Worm (Caenorhabditis elegans): Measurements from ENCODE around the gene C28A5.2.

Gene C28A5.2

ce11 chrIII:4419117-4419978, 20.0 kb downstream of the C28A5.2 start, which contains the start of the genes R07E5.7 and cku-80:
Gene R07E5.7, minus strand, starts transcription at chrIII:4419167.
Gene cku-80, plus strand, starts transcription at chrIII:4419848.
- TF ChIP-seq hlh-30 (tag; optimal IDR thresholded peaks at IDR 0.05; ENCODE audit: insufficient read depth) (peak; percentile 64), unc-42 (tag; optimal IDR thresholded peaks at IDR 0.05) (peak; percentile 17), npax-4 (tag; optimal IDR thresholded peaks at IDR 0.05) (no peak), elt-2 (tag; optimal IDR thresholded peaks at IDR 0.05) (peak; percentile 39), zip-5 (tag; optimal IDR thresholded peaks at IDR 0.05) (no peak), ceh-34 (tag; optimal IDR thresholded peaks at IDR 0.05) (peak; percentile 20), ceh-31 (tag; optimal IDR thresholded peaks at IDR 0.05) (no peak), tbx-7 (tag; optimal IDR thresholded peaks at IDR 0.05) (no peak), ceh-22 (tag; optimal IDR thresholded peaks at IDR 0.05) (no peak), nfya-1 (tag; optimal IDR thresholded peaks at IDR 0.05) (peak; percentile 53), pat-9 (tag; optimal IDR thresholded peaks at IDR 0.05) (peak; percentile 12)

- no peak for TF ChIP-seq rnt-1 (tag; optimal IDR thresholded peaks at IDR 0.05)
- TF ChIP-seq fax-1 (tag; optimal IDR thresholded peaks at IDR 0.05) = no peak
- TF ChIP-seq sdc-2 (tag; optimal IDR thresholded peaks at IDR 0.05) = no peak
- TF ChIP-seq C38D4.7 (GFP tag; optimal IDR thresholded peaks at IDR 0.05) = no peak
- TF ChIP-seq syd-9 (tag; optimal IDR thresholded peaks at IDR 0.05) = no peak
- no peak for TF ChIP-seq pax-1 (tag; optimal IDR thresholded peaks at IDR 0.05)
- TF ChIP-seq hlh-13 (GFP tag; optimal IDR thresholded peaks at IDR 0.05) = no peak
- TF ChIP-seq ceh-48 (tag; optimal IDR thresholded peaks at IDR 0.05) = no peak
Measured at ce11 chrIII:4417956-4418355, 21.4 kb downstream of the C28A5.2 start, which contains the start of the genes R07E5.19 and pdcd-2. Gene R07E5.19, minus strand, starts transcription at chrIII:4418056. Gene pdcd-2, minus strand, starts transcription at chrIII:4418057.

ce11 chrIII:4415135-4415534, 24.2 kb downstream of the C28A5.2 start, which contains the start of gene R07E5.11:
Gene R07E5.11, minus strand, starts transcription at chrIII:4415235.
- TF ChIP-seq pag-3 (tag; optimal IDR thresholded peaks at IDR 0.05; ENCODE audit: borderline replicate concordance) (no peak), npax-4 (tag; optimal IDR thresholded peaks at IDR 0.05) (no peak), ceh-45 (GFP tag; IDR thresholded peaks at IDR 0.05) (no peak), Y22D7AL.16 (tag; optimal IDR thresholded peaks at IDR 0.05) (no peak), unc-42 (tag; optimal IDR thresholded peaks at IDR 0.05) (no peak), elt-2 (tag; optimal IDR thresholded peaks at IDR 0.05) (no peak), zip-5 (tag; optimal IDR thresholded peaks at IDR 0.05) (no peak), ceh-30 (tag; optimal IDR thresholded peaks at IDR 0.05) (no peak), C38D4.7 (GFP tag; optimal IDR thresholded peaks at IDR 0.05) (no peak), ceh-19 (GFP tag; optimal IDR thresholded peaks at IDR 0.05) (no peak), fax-1 (tag; optimal IDR thresholded peaks at IDR 0.05) (no peak), ahr-1 (tag; optimal IDR thresholded peaks at IDR 0.05) (no peak)

ce11 chrIII:4414041-4414440, 25.3 kb downstream of the C28A5.2 start:
- TF ChIP-seq nfya-1 (tag; optimal IDR thresholded peaks at IDR 0.05) (peak; percentile 12), hlh-15 (tag; optimal IDR thresholded peaks at IDR 0.05) (peak; percentile 7), Y22D7AL.16 (tag; optimal IDR thresholded peaks at IDR 0.05) (peak; percentile 20), T23F11.4 (GFP tag; optimal IDR thresholded peaks at IDR 0.05) (peak; percentile 29), ceh-34 (tag; optimal IDR thresholded peaks at IDR 0.05) (peak; percentile 19), fax-1 (tag; optimal IDR thresholded peaks at IDR 0.05) (peak; percentile 20), ceh-2 (tag; optimal IDR thresholded peaks at IDR 0.05) (peak; percentile 5), che-1 (tag; optimal IDR thresholded peaks at IDR 0.05) (peak; percentile 11), syd-9 (tag; optimal IDR thresholded peaks at IDR 0.05) (peak; percentile 30), ceh-45 (GFP tag; IDR thresholded peaks at IDR 0.05) (peak; percentile 66; the same call in 1 of the 2 replicates), zip-5 (tag; optimal IDR thresholded peaks at IDR 0.05) (peak; percentile 8), ceh-6 (GFP tag; optimal IDR thresholded peaks at IDR 0.05) (peak; percentile 38), lin-11 (tag; optimal IDR thresholded peaks at IDR 0.05) (peak; percentile 12), fkh-6 (tag; optimal IDR thresholded peaks at IDR 0.05) (peak; percentile 19), unc-42 (tag; optimal IDR thresholded peaks at IDR 0.05) (peak; percentile 5), tbx-2 (tag; optimal IDR thresholded peaks at IDR 0.05) (peak; percentile 44), pat-9 (tag; optimal IDR thresholded peaks at IDR 0.05) (peak; percentile 13), C38D4.7 (GFP tag; optimal IDR thresholded peaks at IDR 0.05) (peak; percentile 41), sox-2 (GFP tag; IDR thresholded peaks at IDR 0.05) (peak; percentile 63), ceh-18 (tag; optimal IDR thresholded peaks at IDR 0.05) (peak; percentile 11), nhr-232 (tag; optimal IDR thresholded peaks at IDR 0.05) (peak; percentile 9), ceh-14 (tag; optimal IDR thresholded peaks at IDR 0.05) (peak; percentile 41), elt-2 (tag; optimal IDR thresholded peaks at IDR 0.05) (peak; percentile 57), K09A11.1 (tag; optimal IDR thresholded peaks at IDR 0.05; ENCODE audit: insufficient read depth) (peak; percentile 22), pha-2 (tag; optimal IDR thresholded peaks at IDR 0.05) (peak; percentile 42), hlh-6 (tag; optimal IDR thresholded peaks at IDR 0.05) (peak; percentile 23)

Data from whole organism, late embryonic.